Fruit fly (Drosophila melanogaster): ENCODE data around the gene CG4872.

Gene CG4872

dm6 chrX:16839905-16840304 is 41.2 kb upstream of the CG4872 start (continued):
- TF ChIP-seq CG7745 (tag; optimal IDR thresholded peaks at IDR 0.05) (no peak), CG31388 (GFP tag; optimal IDR thresholded peaks at IDR 0.05) (no peak), ro (GFP tag; IDR thresholded peaks at IDR 0.05) (no peak), al (GFP tag; IDR thresholded peaks at IDR 0.05) (no peak), CG10565 (GFP tag; optimal IDR thresholded peaks at IDR 0.05) (no peak), CG8388 (GFP tag; optimal IDR thresholded peaks at IDR 0.05) (no peak), Ets97D (GFP tag; optimal IDR thresholded peaks at IDR 0.05) (peak; percentile 33), knrl (GFP tag; IDR thresholded peaks at IDR 0.05; ENCODE audit: partially characterized antibody) (peak; percentile 45; the same call in 1 of the 3 replicates), CG7357 (GFP tag; IDR thresholded peaks at IDR 0.05) (no peak), CG14441 (GFP tag; IDR thresholded peaks at IDR 0.05) (0 out of 2 replicates have a peak, but pooled peaks have one; percentile 9), Kr (GFP tag; optimal IDR thresholded peaks at IDR 0.05) (no peak), Ravus (GFP tag; IDR thresholded peaks at IDR 0.05) (no peak), org-1 (GFP tag; optimal IDR thresholded peaks at IDR 0.05) (no peak), sens (GFP tag) (peak; percentile 52), CG4730 (GFP tag; IDR thresholded peaks at IDR 0.05) (no peak), Hr51 (GFP tag; optimal IDR thresholded peaks at IDR 0.05) (no peak), CG12391 (tag; optimal IDR thresholded peaks at IDR 0.05) (no peak), Bgb (GFP tag; IDR thresholded peaks at IDR 0.05; ENCODE audit: partially characterized antibody) (peak; percentile 48; the same call in 1 of the 2 replicates), phol (tag; optimal IDR thresholded peaks at IDR 0.05) (peak; percentile 9), CG9609 (GFP tag; optimal IDR thresholded peaks at IDR 0.05) (no peak), CG5180 (GFP tag; optimal IDR thresholded peaks at IDR 0.05) (no peak), CG17385 (GFP tag; optimal IDR thresholded peaks at IDR 0.05) (no peak), CG15601 (tag; optimal IDR thresholded peaks at IDR 0.05) (no peak), shn (GFP tag; optimal IDR thresholded peaks at IDR 0.05) (no peak), CG4328 (GFP tag; optimal IDR thresholded peaks at IDR 0.05) (no peak), CG17568 (GFP tag; optimal IDR thresholded peaks at IDR 0.05) (no peak), Nf-YA (GFP tag; IDR thresholded peaks at IDR 0.05) (no peak), CG32532 (GFP tag; IDR thresholded peaks at IDR 0.05) (0 out of 2 replicates have a peak, but pooled peaks have one; percentile 20), stc (GFP tag; IDR thresholded peaks at IDR 0.05) (no peak), run (tag; optimal IDR thresholded peaks at IDR 0.05) (no peak), gce (GFP tag; IDR thresholded peaks at IDR 0.05) (no peak), Taf1 (GFP tag; IDR thresholded peaks at IDR 0.05) (no peak), Xrp1 (GFP tag; IDR thresholded peaks at IDR 0.05) (no peak), tin (GFP tag; optimal IDR thresholded peaks at IDR 0.05) (no peak), Ets65A (GFP tag) (peak; percentile 94), Sox100B (GFP tag; optimal IDR thresholded peaks at IDR 0.05) (no peak), Hmr (GFP tag; optimal IDR thresholded peaks at IDR 0.05) (no peak), gcm (GFP tag; optimal IDR thresholded peaks at IDR 0.05) (no peak), CG43689 (GFP tag; IDR thresholded peaks at IDR 0.05) (no peak), Hand (GFP tag; optimal IDR thresholded peaks at IDR 0.05) (no peak), E2f2 (GFP tag; IDR thresholded peaks at IDR 0.05) (peak; percentile 80), twi (tag; optimal IDR thresholded peaks at IDR 0.05) (no peak), Dll (GFP tag; IDR thresholded peaks at IDR 0.05; ENCODE audit: partially characterized antibody) (no peak), pzg (GFP tag; optimal IDR thresholded peaks at IDR 0.05) (peak; percentile 32), CG8478 (optimal IDR thresholded peaks at IDR 0.05) (no peak), pita (GFP tag; optimal IDR thresholded peaks at IDR 0.05) (no peak), lov (optimal IDR thresholded peaks at IDR 0.05) (no peak), lov (GFP tag; IDR thresholded peaks at IDR 0.05) (0 out of 3 replicates have a peak, but pooled peaks have one; percentile 27), onecut (GFP tag; IDR thresholded peaks at IDR 0.05) (no peak), vfl (GFP tag; optimal IDR thresholded peaks at IDR 0.05) (no peak), CG9727 (GFP tag; optimal IDR thresholded peaks at IDR 0.05) (no peak), Oaz (GFP tag; IDR thresholded peaks at IDR 0.05) (no peak)
